Fruit fly (Drosophila melanogaster): Measurements from ENCODE around the gene mdy.
A peak's percentile ranks its signal among the peaks of the same experiment; 100 is the strongest.

The mdy gene

dm6 chr2L:16815989-16816749, at the start of gene mdy (continued):
- TF ChIP-seq CG34224 (GFP tag; IDR thresholded peaks at IDR 0.05; ENCODE audit: partially characterized antibody), result peak; percentile 30; the same call in 1 of the 3 replicates
- TF ChIP-seq CG30403 (GFP tag; optimal IDR thresholded peaks at IDR 0.05), result peak; percentile 79
- TF ChIP-seq ems (GFP tag; optimal IDR thresholded peaks at IDR 0.05), result peak; percentile 48
- peak; percentile 64 for TF ChIP-seq ara (GFP tag; IDR thresholded peaks at IDR 0.05)
- 0 out of 4 replicates have a peak, but pooled peaks have one; percentile 34 for TF ChIP-seq chinmo (GFP tag; IDR thresholded peaks at IDR 0.05; ENCODE audit: partially characterized antibody)
- TF ChIP-seq Hr78 (GFP tag; optimal IDR thresholded peaks at IDR 0.05), result no peak
- no peak for TF ChIP-seq sens-2 (GFP tag; IDR thresholded peaks at IDR 0.05)
- TF ChIP-seq CG1024 (GFP tag; IDR thresholded peaks at IDR 0.05), result peak; percentile 27; the same call in 1 of the 2 replicates
- no peak for TF ChIP-seq yki (optimal IDR thresholded peaks at IDR 0.05)
- TF ChIP-seq cwo (GFP tag; optimal IDR thresholded peaks at IDR 0.05), result peak; percentile 35
- no peak for TF ChIP-seq NK7.1 (GFP tag; optimal IDR thresholded peaks at IDR 0.05)
- no peak for TF ChIP-seq crc (GFP tag; optimal IDR thresholded peaks at IDR 0.05)
- no peak for TF ChIP-seq jigr1 (GFP tag; IDR thresholded peaks at IDR 0.05)
- TF ChIP-seq Jarid2 (GFP tag; optimal IDR thresholded peaks at IDR 0.05), result no peak
- TF ChIP-seq pb (GFP tag; optimal IDR thresholded peaks at IDR 0.05), result peak; percentile 39
- peak in 1 of 2 experiments; percentile 2 for TF ChIP-seq Trl (optimal IDR thresholded peaks at IDR 0.05)
- TF ChIP-seq Trl (GFP tag; optimal IDR thresholded peaks at IDR 0.05), result peak; percentile 15
- no peak for TF ChIP-seq CG17385 (GFP tag; optimal IDR thresholded peaks at IDR 0.05)
- peak; percentile 1 for TF ChIP-seq pita (GFP tag; optimal IDR thresholded peaks at IDR 0.05)
- peak; percentile 47 for TF ChIP-seq CG14441 (GFP tag; IDR thresholded peaks at IDR 0.05)
- TF ChIP-seq HLH4C (GFP tag; IDR thresholded peaks at IDR 0.05; ENCODE audit: partially characterized antibody), result peak; percentile 73
- TF ChIP-seq slbo (GFP tag; IDR thresholded peaks at IDR 0.05), result peak; percentile 67
- no peak for TF ChIP-seq hkb (optimal IDR thresholded peaks at IDR 0.05)
- peak; percentile 57; the same call in 1 of the 2 replicates for TF ChIP-seq hkb (GFP tag; IDR thresholded peaks at IDR 0.05)
- TF ChIP-seq CG9932 (GFP tag; IDR thresholded peaks at IDR 0.05), result peak; percentile 63
- TF ChIP-seq dmrt99B (tag; optimal IDR thresholded peaks at IDR 0.05), result peak; percentile 42
- TF ChIP-seq CG11093 (GFP tag; IDR thresholded peaks at IDR 0.05), result 0 out of 3 replicates have a peak, but pooled peaks have one; percentile 25
- peak in 1 of 2 experiments; percentile 17 for TF ChIP-seq Eip74EF (GFP tag; optimal IDR thresholded peaks at IDR 0.05)
- TF ChIP-seq CG9215 (GFP tag; IDR thresholded peaks at IDR 0.05), result no peak
- peak; percentile 58 for TF ChIP-seq kay (GFP tag; optimal IDR thresholded peaks at IDR 0.05)
- TF ChIP-seq nom (GFP tag; optimal IDR thresholded peaks at IDR 0.05), result no peak
- no peak for TF ChIP-seq amos (GFP tag; IDR thresholded peaks at IDR 0.05; ENCODE audit: partially characterized antibody)
- TF ChIP-seq MESR4 (GFP tag; optimal IDR thresholded peaks at IDR 0.05), result no peak
- peak; percentile 42 for TF ChIP-seq Hr3 (GFP tag; optimal IDR thresholded peaks at IDR 0.05)
- TF ChIP-seq mirr (GFP tag; optimal IDR thresholded peaks at IDR 0.05), result no peak
- peak; percentile 73 for TF ChIP-seq Ets65A (GFP tag)
- TF ChIP-seq sna (GFP tag; IDR thresholded peaks at IDR 0.05; ENCODE audit: partially characterized antibody), result no peak; the same call in 1 of the 2 replicates
- peak; percentile 62 to 71 for TF ChIP-seq dpn (GFP tag; optimal IDR thresholded peaks at IDR 0.05)
- TF ChIP-seq Fer1 (GFP tag; optimal IDR thresholded peaks at IDR 0.05), result no peak
- TF ChIP-seq Med (GFP tag), result peak; percentile 90
- no peak for TF ChIP-seq da (GFP tag; optimal IDR thresholded peaks at IDR 0.05)
- peak; percentile 70 for TF ChIP-seq CG14014 (GFP tag; IDR thresholded peaks at IDR 0.05)
- TF ChIP-seq salm (tag; optimal IDR thresholded peaks at IDR 0.05), result no peak
- TF ChIP-seq CG9727 (GFP tag; optimal IDR thresholded peaks at IDR 0.05), result peak; percentile 54
- TF ChIP-seq CG16813 (GFP tag; IDR thresholded peaks at IDR 0.05; ENCODE audit: partially characterized antibody), result peak; percentile 52; the same call in 2 of the 3 replicates
- TF ChIP-seq PHDP (tag; optimal IDR thresholded peaks at IDR 0.05), result peak; percentile 58
- no peak for TF ChIP-seq CG6683 (GFP tag; optimal IDR thresholded peaks at IDR 0.05)
- TF ChIP-seq sim (GFP tag; IDR thresholded peaks at IDR 0.05), result no peak
- TF ChIP-seq nau (GFP tag; optimal IDR thresholded peaks at IDR 0.05), result no peak
